Fruit fly (Drosophila melanogaster) whole organism, embryonic: ENCODE data around the gene capu.

Experiments used
- BEAF-32 ChIP-seq: fragments of 200-800 bp; sonication (Bioruptor generic); optimal IDR thresholded peaks from 3 replicates; lab custom pipeline; 2017; ENCODE audit warnings: missing biosample characterization, missing genetic modification characterization, mild to moderate bottlenecking, moderate library complexity, missing genetic modification reagents
- Bdp1 ChIP-seq: fragments of 200-800 bp; sonication (Bioruptor generic); optimal IDR thresholded peaks from 3 replicates; lab custom pipeline; 2016; ENCODE audit warnings: missing biosample characterization, missing genetic modification characterization
- Bteb2 ChIP-seq: fragments of 200-800 bp; sonication (Bioruptor generic); optimal IDR thresholded peaks from 2 replicates; lab custom pipeline; 2016; ENCODE audit warnings: missing biosample characterization, missing genetic modification characterization
- CG10147 ChIP-seq: fragments of 200-800 bp; sonication (Bioruptor generic); optimal IDR thresholded peaks from 2 replicates; lab custom pipeline; 2019; ENCODE audit warnings: missing biosample characterization, mild to moderate bottlenecking, missing genetic modification characterization, moderate library complexity
- CG1024 ChIP-seq: fragments of 200-800 bp; sonication (Bioruptor generic); IDR thresholded peaks from 2 replicates; pipeline ENCODE4 v1.3.6; 2022; ENCODE audit warnings: missing biosample characterization, missing genetic modification characterization
- CG11093 ChIP-seq: fragments of 200-800 bp; sonication (Bioruptor generic); IDR thresholded peaks from 3 replicates; pipeline ENCODE4 v1.3.6; 2022; ENCODE audit warnings: missing biosample characterization, missing genetic modification characterization
- CG11723 ChIP-seq: fragments of 200-800 bp; sonication (Bioruptor generic); optimal IDR thresholded peaks from 2 replicates; lab custom pipeline; 2017; ENCODE audit warnings: missing biosample characterization, mild to moderate bottlenecking, missing genetic modification characterization
- CG12769 ChIP-seq: fragments of 200-800 bp; sonication (Bioruptor generic); optimal IDR thresholded peaks from 2 replicates; lab custom pipeline; 2019; ENCODE audit warnings: missing biosample characterization, mild to moderate bottlenecking, missing genetic modification characterization, moderate library complexity
- CG15514 ChIP-seq: fragments of 200-800 bp; sonication (Bioruptor generic); optimal IDR thresholded peaks from 3 replicates; lab custom pipeline; 2017; ENCODE audit warnings: missing biosample characterization, missing genetic modification characterization, mild to moderate bottlenecking, moderate library complexity, missing genetic modification reagents
- CG16863 ChIP-seq: fragments of 200-800 bp; sonication (Bioruptor generic); optimal IDR thresholded peaks from 3 replicates; lab custom pipeline; 2016; ENCODE audit warnings: missing biosample characterization, missing genetic modification characterization
- CG17361 ChIP-seq: fragments of 200-800 bp; sonication (Bioruptor generic); IDR thresholded peaks from 3 replicates; pipeline ENCODE4 v1.3.6; 2022; ENCODE audit warnings: missing biosample characterization, missing genetic modification characterization
- CG1792 ChIP-seq: fragments of 200-800 bp; sonication (Bioruptor generic); optimal IDR thresholded peaks from 2 replicates; lab custom pipeline; 2016; ENCODE audit warnings: missing biosample characterization, missing genetic modification characterization
- CG18262 ChIP-seq: fragments of 200-800 bp; optimal IDR thresholded peaks from 3 replicates; lab custom pipeline; 2019; ENCODE audit warnings: missing biosample characterization, mild to moderate bottlenecking, missing genetic modification characterization, moderate library complexity
- CG2202 ChIP-seq: fragments of 200-800 bp; sonication (Bioruptor generic); optimal IDR thresholded peaks from 2 replicates; lab custom pipeline; 2018; ENCODE audit warnings: missing biosample characterization, mild to moderate bottlenecking, missing genetic modification characterization
- CG30403 ChIP-seq: fragments of 200-800 bp; sonication (Bioruptor generic); optimal IDR thresholded peaks from 3 replicates; lab custom pipeline; 2016; ENCODE audit warnings: missing biosample characterization, missing genetic modification characterization
- CG4328 ChIP-seq: fragments of 200-800 bp; sonication (Bioruptor generic); optimal IDR thresholded peaks from 3 replicates; lab custom pipeline; 2017; ENCODE audit warnings: missing biosample characterization, missing genetic modification reagents, missing genetic modification characterization
- CG6272 ChIP-seq: fragments of 200-800 bp; sonication (Bioruptor generic); IDR thresholded peaks from 2 replicates; pipeline ENCODE4 v1.3.6; 2022; ENCODE audit warnings: missing biosample characterization, missing genetic modification characterization
- CG7556 ChIP-seq: fragments of 200-800 bp; sonication (Bioruptor generic); optimal IDR thresholded peaks from 2 replicates; lab custom pipeline; 2017; ENCODE audit warnings: missing biosample characterization, mild to moderate bottlenecking, missing genetic modification characterization
- CG8290 ChIP-seq, 3 experiments: fragments of 200-800 bp; sonication (Bioruptor generic); optimal IDR thresholded peaks; 2 replicates each; lab custom pipeline; 2016 to 2019; ENCODE audit warnings: missing biosample characterization in 3 of 3, missing genetic modification characterization in 3 of 3, mild to moderate bottlenecking in 2 of 3, moderate library complexity in 1 of 3
- CG8359 ChIP-seq: fragments of 200-800 bp; sonication (Bioruptor generic); optimal IDR thresholded peaks from 2 replicates; lab custom pipeline; 2017; ENCODE audit warnings: missing biosample characterization, mild to moderate bottlenecking, missing genetic modification characterization, borderline replicate concordance
- CG8924 ChIP-seq: fragments of 200-800 bp; optimal IDR thresholded peaks from 3 replicates; lab custom pipeline; 2019; ENCODE audit warnings: missing biosample characterization, mild to moderate bottlenecking, missing genetic modification characterization, moderate library complexity
- CHES-1-like ChIP-seq: fragments of 200-800 bp; sonication (Bioruptor generic); optimal IDR thresholded peaks from 2 replicates; lab custom pipeline; 2016; ENCODE audit warnings: missing biosample characterization, missing genetic modification characterization
- Chrac-16 ChIP-seq: fragments of 200-800 bp; sonication (Bioruptor generic); optimal IDR thresholded peaks from 3 replicates; lab custom pipeline; 2016; ENCODE audit warnings: missing biosample characterization, missing genetic modification characterization
- Dad ChIP-seq: fragments of 200-800 bp; sonication (Bioruptor generic); optimal IDR thresholded peaks from 3 replicates; lab custom pipeline; 2016; ENCODE audit warnings: missing biosample characterization, missing genetic modification characterization
- Dip2 ChIP-seq: fragments of 200-800 bp; sonication (Bioruptor generic); IDR thresholded peaks from 2 replicates; pipeline ENCODE4 v1.3.6; 2022; ENCODE audit warnings: missing biosample characterization, missing genetic modification characterization
- Ets65A ChIP-seq: fragments of 200-800 bp; sonication (Bioruptor generic); peaks from one replicate; lab custom pipeline; 2016; ENCODE audit warnings: missing biosample characterization, missing genetic modification characterization
- Fer2 ChIP-seq: fragments of 200-800 bp; sonication (Bioruptor generic); optimal IDR thresholded peaks from 2 replicates; lab custom pipeline; 2018; ENCODE audit warnings: missing biosample characterization, mild to moderate bottlenecking, missing genetic modification characterization, moderate library complexity
- HLH4C ChIP-seq: fragments of 200-800 bp; sonication (Bioruptor generic); IDR thresholded peaks from 3 replicates; pipeline ENCODE4 v1.3.6; 2022; ENCODE audit warnings: missing biosample characterization, missing genetic modification characterization; ENCODE audit not compliant: partially characterized antibody
- Hr78 ChIP-seq, 2 experiments: fragments of 200-800 bp in 1 of 2; fragments of >200 bp in 1 of 2; sonication (Bioruptor generic) in 1 of 2; optimal IDR thresholded peaks; 2 replicates each; lab custom pipeline; 2017 to 2019; ENCODE audit warnings: missing biosample characterization in 2 of 2, missing genetic modification characterization in 2 of 2, mild to moderate bottlenecking in 1 of 2, moderate library complexity in 1 of 2
- Jarid2 ChIP-seq: fragments of 200-800 bp; sonication (Bioruptor generic); optimal IDR thresholded peaks from 3 replicates; lab custom pipeline; 2017; ENCODE audit warnings: mild to moderate bottlenecking, missing biosample characterization, missing genetic modification reagents, missing genetic modification characterization
- Max ChIP-seq: fragments of 200-800 bp; sonication (Bioruptor generic); optimal IDR thresholded peaks from 2 replicates; lab custom pipeline; 2016; ENCODE audit warnings: missing biosample characterization, mild to moderate bottlenecking, missing genetic modification characterization
- Med ChIP-seq: fragments of 200-800 bp; sonication (Bioruptor generic); peaks from one replicate; lab custom pipeline; 2016; ENCODE audit warnings: missing biosample characterization, missing genetic modification characterization, mild to moderate bottlenecking, inconsistent platforms, moderate library complexity
- Nf-YB ChIP-seq: fragments of 200-800 bp; sonication (Bioruptor generic); optimal IDR thresholded peaks from 3 replicates; lab custom pipeline; 2019; ENCODE audit warnings: missing biosample characterization, mild to moderate bottlenecking, missing genetic modification characterization, moderate library complexity
- NfI ChIP-seq: fragments of 200-800 bp; sonication (Bioruptor generic); optimal IDR thresholded peaks from 3 replicates; lab custom pipeline; 2018; ENCODE audit warnings: missing biosample characterization, mild to moderate bottlenecking, missing genetic modification characterization, moderate library complexity
- Optix ChIP-seq: fragments of 200-800 bp; sonication (Bioruptor generic); IDR thresholded peaks from 3 replicates; pipeline ENCODE4 v1.3.6; 2022; ENCODE audit warnings: missing biosample characterization, missing genetic modification characterization
- Scr ChIP-seq: fragments of 200-800 bp; sonication (Bioruptor generic); IDR thresholded peaks from 2 replicates; pipeline ENCODE4 v1.3.6; 2022; ENCODE audit warnings: missing biosample characterization, missing genetic modification characterization; ENCODE audit not compliant: partially characterized antibody
- ara ChIP-seq: fragments of 200-800 bp; sonication (Bioruptor generic); IDR thresholded peaks from 2 replicates; pipeline ENCODE4 v1.3.6; 2022; ENCODE audit warnings: missing biosample characterization, missing genetic modification characterization
- bbx ChIP-seq: fragments of 200-800 bp; sonication (Bioruptor generic); IDR thresholded peaks from 2 replicates; pipeline ENCODE4 v1.3.6; 2022; ENCODE audit warnings: missing biosample characterization, missing genetic modification characterization; ENCODE audit not compliant: partially characterized antibody
- bcd ChIP-seq: fragments of 200-800 bp; sonication (Bioruptor generic); optimal IDR thresholded peaks from 2 replicates; lab custom pipeline; 2017; ENCODE audit warnings: missing biosample characterization, mild to moderate bottlenecking, missing genetic modification characterization
- br ChIP-seq: fragments of >200 bp; optimal IDR thresholded peaks from 2 replicates; lab custom pipeline; 2017
- da ChIP-seq: fragments of 200-800 bp; sonication (Bioruptor generic); optimal IDR thresholded peaks from 2 replicates; lab custom pipeline; 2016; ENCODE audit warnings: missing biosample characterization, missing genetic modification characterization
- emc ChIP-seq: fragments of 200-800 bp; sonication (Bioruptor generic); optimal IDR thresholded peaks from 2 replicates; lab custom pipeline; 2016; ENCODE audit warnings: missing biosample characterization, missing genetic modification characterization
- gsb-n ChIP-seq: fragments of 200-800 bp; sonication (Bioruptor generic); optimal IDR thresholded peaks from 3 replicates; lab custom pipeline; 2018; ENCODE audit warnings: missing biosample characterization, mild to moderate bottlenecking, missing genetic modification characterization
- h ChIP-seq: fragments of >200 bp; optimal IDR thresholded peaks from 2 replicates; lab custom pipeline; 2017
- klu ChIP-seq: fragments of 200-800 bp; sonication (Bioruptor generic); IDR thresholded peaks from 2 replicates; pipeline ENCODE4 v1.3.6; 2022; ENCODE audit warnings: missing biosample characterization, missing genetic modification characterization
- luna ChIP-seq: fragments of 200-800 bp; sonication (Bioruptor generic); optimal IDR thresholded peaks from 2 replicates; lab custom pipeline; 2016; ENCODE audit warnings: missing biosample characterization, missing genetic modification characterization
- sisA ChIP-seq: fragments of 200-800 bp; sonication (Bioruptor generic); IDR thresholded peaks from 2 replicates; pipeline ENCODE4 v1.3.6; 2022; ENCODE audit warnings: missing biosample characterization, missing genetic modification characterization
- slou ChIP-seq: fragments of 200-800 bp; sonication (Bioruptor generic); optimal IDR thresholded peaks from 3 replicates; lab custom pipeline; 2016; ENCODE audit warnings: missing biosample characterization, missing genetic modification characterization
- tgo ChIP-seq: fragments of 200-800 bp; sonication (Bioruptor generic); IDR thresholded peaks from 3 replicates; pipeline ENCODE4 v1.3.6; 2022; ENCODE audit warnings: missing biosample characterization, missing genetic modification characterization
- ttk ChIP-seq: fragments of 200-800 bp; sonication (Bioruptor generic); IDR thresholded peaks from 2 replicates; pipeline ENCODE4 v2.1.2; 2022; ENCODE audit warnings: missing biosample characterization, missing genetic modification characterization
- vvl ChIP-seq: fragments of 200-800 bp; sonication (Bioruptor generic); IDR thresholded peaks from 2 replicates; pipeline ENCODE4 v1.3.6; 2022; ENCODE audit warnings: missing biosample characterization, missing genetic modification characterization

Gene capu

DNA sequence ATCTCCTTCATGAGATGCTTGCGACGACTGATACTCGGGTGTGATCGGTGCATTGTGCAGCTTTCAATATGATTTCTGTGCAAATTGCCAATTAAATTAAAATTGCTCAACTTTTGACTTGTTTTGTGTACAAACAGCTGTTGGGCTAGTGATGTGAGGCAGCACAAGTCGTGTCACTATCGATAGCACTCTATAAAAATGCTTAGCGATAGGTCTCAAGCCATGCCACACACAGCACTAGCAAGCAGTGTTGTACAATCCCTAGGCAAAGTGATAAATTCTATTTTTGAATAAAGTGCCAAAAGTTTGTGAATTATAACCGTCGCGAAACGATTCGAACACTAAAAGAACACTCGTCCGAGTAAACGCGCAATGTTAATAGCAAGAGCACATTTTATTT lies 30.4 kb downstream of the capu start, which contains the start of gene CG31957 (continued):
- TF ChIP-seq CG8924 (tag; lab: Kevin White, UChicago) (peak; percentile 36), ttk (GFP tag; lab: Robert Waterston, UW) (no peak), Nf-YB (GFP tag; lab: Kevin White, UChicago) (no peak), vvl (GFP tag; lab: Robert Waterston, UW) (peak; percentile 49), luna (GFP tag; lab: Kevin White, UChicago) (peak; percentile 63), Fer2 (tag; lab: Kevin White, UChicago) (no peak), CG12769 (tag; lab: Kevin White, UChicago) (no peak), NfI (GFP tag; lab: Kevin White, UChicago) (peak; percentile 40), klu (GFP tag; lab: Robert Waterston, UW) (peak; percentile 33; the same call in 1 of the 2 replicates), Med (GFP tag; lab: Kevin White, UChicago) (peak; percentile 94), CG11723 (GFP tag; lab: Kevin White, UChicago) (no peak), CG1792 (GFP tag; lab: Kevin White, UChicago) (peak; percentile 40), ara (GFP tag; lab: Robert Waterston, UW) (no peak), CHES-1-like (GFP tag; lab: Kevin White, UChicago) (peak; percentile 95), CG11093 (no peak), Bteb2 (GFP tag; lab: Kevin White, UChicago) (peak; percentile 38), da (GFP tag; lab: Kevin White, UChicago) (no peak), emc (GFP tag; lab: Kevin White, UChicago) (no peak), bbx (GFP tag; lab: Robert Waterston, UW) (peak; percentile 88), BEAF-32 (GFP tag; lab: Kevin White, UChicago) (peak; percentile 96), CG30403 (peak; percentile 69), Optix (GFP tag; lab: Robert Waterston, UW) (0 out of 3 replicates have a peak, but pooled peaks have one; percentile 34), Chrac-16 (GFP tag; lab: Kevin White, UChicago) (peak; percentile 45), slou (GFP tag; lab: Kevin White, UChicago) (peak; percentile 41), Jarid2 (GFP tag; lab: Kevin White, UChicago) (no peak), tgo (GFP tag; lab: Robert Waterston, UW) (peak; percentile 36; the same call in 2 of the 3 replicates), Ets65A (GFP tag; lab: Kevin White, UChicago) (peak; percentile 91), Scr (GFP tag; lab: Robert Waterston, UW) (peak; percentile 96), sisA (0 out of 2 replicates have a peak, but pooled peaks have one; percentile 13), br (lab: Kevin White, UChicago) (no peak), Max (GFP tag; lab: Kevin White, UChicago) (peak; percentile 35), CG10147 (GFP tag; lab: Kevin White, UChicago) (no peak), CG6272 (GFP tag; lab: Robert Waterston, UW) (peak; percentile 64), CG16863 (GFP tag; lab: Kevin White, UChicago) (peak; percentile 19), CG8359 (GFP tag; lab: Kevin White, UChicago) (no peak), bcd (GFP tag; lab: Kevin White, UChicago) (peak; percentile 22), gsb-n (tag; lab: Kevin White, UChicago) (no peak), Bdp1 (peak; percentile 34), HLH4C (GFP tag; lab: Robert Waterston, UW) (peak; percentile 69), CG8290 (GFP tag; optimal IDR thresholded peaks at IDR 0.05; lab: Kevin White, UChicago) (peak; percentile 39), CG8290 (tag; optimal IDR thresholded peaks at IDR 0.05; lab: Kevin White, UChicago) (no peak), CG7556 (GFP tag; lab: Kevin White, UChicago) (no peak), CG15514 (GFP tag; lab: Kevin White, UChicago) (peak; percentile 49), Hr78 (GFP tag; optimal IDR thresholded peaks at IDR 0.05; lab: Kevin White, UChicago) (no peak), CG17361 (GFP tag; lab: Robert Waterston, UW) (no peak), h (no peak), Dip2 (GFP tag; lab: Robert Waterston, UW) (no peak), Dad (GFP tag; lab: Kevin White, UChicago) (peak; percentile 41), CG2202 (tag; lab: Kevin White, UChicago) (no peak), CG4328 (no peak), CG1024 (GFP tag; lab: Robert Waterston, UW) (0 out of 2 replicates have a peak, but pooled peaks have one; percentile 35), CG18262 (no peak)
